Fruit fly (Drosophila melanogaster) S2 (cell line): ENCODE results near the gene comt.

Experiments
- CG8478 ChIP-seq: fragments of >200 bp; optimal IDR thresholded peaks from 2 replicates; lab custom pipeline; 2018
- CTCF ChIP-seq, 2 experiments: fragments of >200 bp; optimal IDR thresholded peaks; 2 replicates each; lab custom pipeline; 2018

comt gene

DNA sequence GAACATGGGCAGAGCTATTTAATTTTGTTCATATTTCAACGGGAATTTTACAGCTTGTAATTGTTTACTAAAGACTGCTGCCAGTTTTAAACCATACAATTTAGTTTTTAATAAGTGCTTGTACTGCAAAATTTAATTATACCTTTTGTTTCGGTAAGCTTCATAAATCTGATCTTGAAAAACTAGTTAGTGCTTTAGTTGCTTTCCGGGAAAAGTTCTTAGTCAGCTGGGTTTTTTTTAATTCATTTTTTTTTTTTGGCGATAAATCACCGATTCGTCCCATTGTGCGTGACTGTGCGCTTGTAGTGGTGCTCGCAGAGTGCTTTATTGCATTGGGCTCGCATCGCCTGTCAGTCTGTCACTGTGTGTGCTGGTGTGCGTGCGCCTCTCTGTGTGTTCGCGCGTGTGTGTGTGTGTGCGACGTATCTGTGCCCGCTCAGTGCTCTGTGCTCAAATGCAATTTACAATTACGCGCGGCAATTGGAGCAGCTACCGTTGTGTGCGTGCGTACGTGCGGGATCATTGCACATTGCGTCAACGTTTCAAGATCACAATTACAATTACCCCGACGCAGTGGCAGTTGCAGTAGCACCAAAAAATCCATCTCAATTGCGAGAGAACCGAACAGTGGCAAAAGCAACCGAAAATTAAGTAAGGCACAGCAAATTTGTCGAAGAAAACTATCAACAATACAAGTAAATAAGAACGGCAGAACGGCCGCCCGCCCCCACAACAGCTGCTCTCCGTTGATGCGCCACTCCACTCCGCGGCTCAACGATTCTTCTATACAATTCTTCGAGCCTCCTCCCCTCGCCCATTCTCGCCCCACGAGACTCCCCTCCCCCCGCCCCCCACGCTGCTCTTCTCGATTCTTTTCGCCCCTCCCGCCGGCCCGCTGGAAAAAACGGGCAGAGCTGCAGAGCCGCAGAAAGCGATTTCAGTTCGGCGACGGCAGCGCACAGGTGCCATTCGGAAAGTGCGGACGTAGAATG, 45.1 kb downstream of the comt start:
- TF ChIP-seq CG8478 (lab: Kevin White, UChicago), result no peak
- TF ChIP-seq CTCF (optimal IDR thresholded peaks at IDR 0.05; lab: Kevin White, UChicago), result no peak

DNA sequence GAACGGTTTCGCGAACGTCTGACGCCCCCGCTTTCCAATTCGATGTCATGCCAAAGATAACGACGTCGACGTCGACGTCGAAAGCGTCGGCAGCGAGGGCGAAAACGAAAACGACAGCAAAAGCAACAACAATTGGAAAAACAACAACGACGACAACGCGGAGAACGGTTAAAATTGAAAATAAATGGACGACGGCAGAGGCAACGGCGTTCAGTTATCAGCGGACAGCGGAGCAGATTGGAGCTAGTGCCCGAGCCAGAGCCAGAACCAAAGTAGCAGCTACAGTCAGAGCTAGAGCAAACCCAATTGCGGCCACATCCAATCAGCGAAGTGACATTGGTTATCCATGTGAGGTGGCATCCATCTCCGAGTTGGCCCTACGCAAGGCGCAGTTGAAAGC, 46.5 kb downstream of the comt start:
- TF ChIP-seq CTCF (optimal IDR thresholded peaks at IDR 0.05; lab: Kevin White, UChicago) (no peak), CG8478 (lab: Kevin White, UChicago) (no peak)

DNA sequence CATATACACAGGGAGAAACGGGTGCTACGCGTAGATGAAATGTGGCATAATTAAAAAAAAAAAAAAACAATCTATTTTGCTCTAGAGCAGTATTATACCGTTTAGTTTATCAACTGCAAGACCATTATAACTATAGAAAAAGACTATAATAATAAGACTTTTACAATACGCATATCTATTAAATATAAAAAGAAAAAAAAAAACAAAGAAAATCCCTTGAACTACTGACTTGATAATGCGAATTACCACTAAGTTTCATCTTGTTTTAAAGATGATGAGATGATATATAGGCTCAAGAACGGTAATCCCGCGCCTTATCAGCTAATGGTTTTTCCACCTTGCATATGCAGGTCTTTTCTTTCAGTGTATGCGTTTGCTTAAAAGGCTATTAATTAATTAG, 48.4 kb downstream of the comt start:
- TF ChIP-seq CTCF (optimal IDR thresholded peaks at IDR 0.05; lab: Kevin White, UChicago), result no peak
- TF ChIP-seq CG8478 (lab: Kevin White, UChicago), result no peak

DNA sequence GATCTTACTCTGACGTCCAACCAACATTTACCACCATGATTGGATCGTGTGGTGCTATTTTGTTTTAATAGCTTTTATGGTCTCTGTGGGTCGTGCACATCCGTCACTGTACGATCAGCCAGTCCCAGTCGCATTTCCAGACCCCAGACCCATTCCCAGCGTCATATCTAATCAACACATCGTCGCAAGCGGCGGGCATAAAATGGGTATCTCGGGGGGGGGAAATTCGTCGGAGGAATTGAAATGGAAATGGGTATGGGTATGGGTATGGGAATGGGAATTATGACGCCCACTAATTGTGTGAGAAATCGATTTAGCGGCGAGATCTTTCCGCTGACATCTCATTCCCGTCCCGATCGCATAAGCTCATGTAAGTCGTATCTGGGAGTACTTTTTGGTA, 51.9 kb downstream of the comt start:
- TF ChIP-seq CTCF (optimal IDR thresholded peaks at IDR 0.05; lab: Kevin White, UChicago) (no peak), CG8478 (lab: Kevin White, UChicago) (no peak)
